Worm (Caenorhabditis elegans) whole organism, L2 larva: Measurements from ENCODE around the gene pals-23.

ENCODE experiments used
- C34F6.9 ChIP-seq: fragments of 150-350 bp; optimal IDR thresholded peaks from 2 replicates; lab custom pipeline; 2014; ENCODE audit warnings: missing biosample characterization, missing genetic modification characterization
- F13H6.1 ChIP-seq: sonication (generic microtip); optimal IDR thresholded peaks from 2 replicates; lab custom pipeline; 2016; ENCODE audit warnings: missing genetic modification characterization, missing compliant biosample characterization
- R02D3.7 ChIP-seq: fragments of 150-350 bp; optimal IDR thresholded peaks from 2 replicates; lab custom pipeline; 2014; ENCODE audit warnings: missing biosample characterization, missing genetic modification characterization
- alr-1 ChIP-seq: fragments of 150-350 bp; optimal IDR thresholded peaks from 2 replicates; lab custom pipeline; 2014; ENCODE audit warnings: missing biosample characterization, missing genetic modification characterization
- aly-2 ChIP-seq: fragments of 150-350 bp; optimal IDR thresholded peaks from 2 replicates; lab custom pipeline; 2014; ENCODE audit warnings: missing biosample characterization, missing genetic modification characterization
- ama-1 ChIP-seq: fragments of 150-350 bp; optimal IDR thresholded peaks from 2 replicates; lab custom pipeline; 2018; ENCODE audit warnings: inconsistent platforms
- ceh-16 ChIP-seq: fragments of 150-350 bp; optimal IDR thresholded peaks from 2 replicates; lab custom pipeline; 2014; ENCODE audit warnings: missing biosample characterization, missing genetic modification characterization
- crh-2 ChIP-seq: sonication (generic microtip); optimal IDR thresholded peaks from 2 replicates; lab custom pipeline; 2017; ENCODE audit warnings: missing biosample characterization, missing genetic modification characterization
- dmd-4 ChIP-seq: sonication (generic microtip); optimal IDR thresholded peaks from 2 replicates; lab custom pipeline; 2017; ENCODE audit warnings: missing biosample characterization, missing genetic modification characterization
- egl-27 ChIP-seq: sonication (generic microtip); optimal IDR thresholded peaks from 3 replicates; lab custom pipeline; 2017; ENCODE audit warnings: missing biosample characterization, missing genetic modification reagents, missing genetic modification characterization
- elt-1 ChIP-seq: fragments of 150-350 bp; optimal IDR thresholded peaks from 2 replicates; lab custom pipeline; 2014; ENCODE audit warnings: missing biosample characterization, missing genetic modification characterization
- elt-3 ChIP-seq: sonication (generic microtip); optimal IDR thresholded peaks from 2 replicates; lab custom pipeline; 2017; ENCODE audit warnings: missing biosample characterization, missing genetic modification characterization
- fos-1 ChIP-seq: fragments of 150-350 bp; optimal IDR thresholded peaks from 2 replicates; lab custom pipeline; 2014; ENCODE audit warnings: missing biosample characterization, missing genetic modification characterization
- gmeb-1 ChIP-seq: fragments of 150-350 bp; optimal IDR thresholded peaks from 2 replicates; lab custom pipeline; 2014; ENCODE audit warnings: missing biosample characterization, missing genetic modification characterization
- lin-13 ChIP-seq: fragments of 150-350 bp; optimal IDR thresholded peaks from 2 replicates; lab custom pipeline; 2014; ENCODE audit warnings: missing biosample characterization, missing genetic modification reagents, missing genetic modification characterization
- lsy-2 ChIP-seq, 2 experiments: fragments of 150-350 bp in 1 of 2; sonication (generic microtip) in 1 of 2; optimal IDR thresholded peaks; 2 replicates each; lab custom pipeline; 2014 to 2017; ENCODE audit warnings: missing biosample characterization in 2 of 2, missing genetic modification characterization in 2 of 2
- mab-5 ChIP-seq: fragments of 150-350 bp; optimal IDR thresholded peaks from 2 replicates; lab custom pipeline; 2014; ENCODE audit warnings: missing biosample characterization, missing genetic modification characterization
- mbf-1 ChIP-seq: sonication (generic microtip); optimal IDR thresholded peaks from 2 replicates; lab custom pipeline; 2017; ENCODE audit warnings: missing biosample characterization, missing genetic modification characterization
- mdl-1 ChIP-seq, 2 experiments: fragments of 150-350 bp in 1 of 2; sonication (generic microtip) in 1 of 2; optimal IDR thresholded peaks; 2 replicates each; lab custom pipeline; 2017; ENCODE audit warnings: missing biosample characterization in 2 of 2, missing genetic modification characterization in 2 of 2
- nhr-10 ChIP-seq: sonication (generic microtip); optimal IDR thresholded peaks from 2 replicates; lab custom pipeline; 2017; ENCODE audit warnings: missing biosample characterization, missing genetic modification characterization
- nhr-11 ChIP-seq: fragments of 150-350 bp; optimal IDR thresholded peaks from 2 replicates; lab custom pipeline; 2014; ENCODE audit warnings: missing biosample characterization, missing genetic modification characterization
- nhr-12 ChIP-seq: fragments of 150-350 bp; optimal IDR thresholded peaks from 2 replicates; lab custom pipeline; 2014; ENCODE audit warnings: missing biosample characterization, missing genetic modification characterization
- nhr-129 ChIP-seq: fragments of 150-350 bp; optimal IDR thresholded peaks from 2 replicates; lab custom pipeline; 2014; ENCODE audit warnings: missing biosample characterization, missing genetic modification characterization
- nhr-21 ChIP-seq: fragments of 150-350 bp; optimal IDR thresholded peaks from 2 replicates; lab custom pipeline; 2014; ENCODE audit warnings: missing biosample characterization, missing genetic modification characterization
- nhr-23 ChIP-seq: fragments of 150-350 bp; optimal IDR thresholded peaks from 2 replicates; lab custom pipeline; 2014; ENCODE audit warnings: missing biosample characterization, missing genetic modification reagents, missing genetic modification characterization
- nhr-25 ChIP-seq: fragments of 150-350 bp; sonication (generic microtip); optimal IDR thresholded peaks from 3 replicates; lab custom pipeline; 2014; ENCODE audit warnings: missing biosample characterization, missing genetic modification characterization
- nhr-6 ChIP-seq: fragments of 150-350 bp; optimal IDR thresholded peaks from 2 replicates; lab custom pipeline; 2014; ENCODE audit warnings: missing biosample characterization, missing genetic modification characterization
- sem-4 ChIP-seq: fragments of 150-350 bp; optimal IDR thresholded peaks from 2 replicates; lab custom pipeline; 2014; ENCODE audit warnings: missing biosample characterization, missing genetic modification reagents, missing genetic modification characterization
- skn-1 ChIP-seq: sonication (generic microtip); optimal IDR thresholded peaks from 2 replicates; lab custom pipeline; 2017; ENCODE audit warnings: missing biosample characterization, missing genetic modification characterization
- sma-9 ChIP-seq, 2 experiments: fragments of 150-350 bp in 1 of 2; sonication (generic microtip) in 1 of 2; optimal IDR thresholded peaks; 2 replicates each; lab custom pipeline; 2014 to 2016; ENCODE audit warnings: missing genetic modification characterization in 2 of 2, mild to moderate bottlenecking in 1 of 2, missing biosample characterization in 1 of 2, missing compliant biosample characterization in 1 of 2, missing genetic modification reagents in 1 of 2, moderate library complexity in 1 of 2
- snpc-4 ChIP-seq: fragments of 150-350 bp; optimal IDR thresholded peaks from 2 replicates; lab custom pipeline; 2014; ENCODE audit warnings: missing biosample characterization, missing genetic modification characterization
- unc-39 ChIP-seq: fragments of 150-350 bp; optimal IDR thresholded peaks from 2 replicates; lab custom pipeline; 2014; ENCODE audit warnings: missing biosample characterization, missing genetic modification characterization
- unc-55 ChIP-seq: fragments of 150-350 bp; sonication (generic microtip); optimal IDR thresholded peaks from 3 replicates; lab custom pipeline; 2014; ENCODE audit warnings: missing biosample characterization, missing genetic modification reagents, missing genetic modification characterization
- unc-62 ChIP-seq: fragments of 150-350 bp; optimal IDR thresholded peaks from 2 replicates; lab custom pipeline; 2014; ENCODE audit warnings: missing biosample characterization, missing genetic modification reagents, missing genetic modification characterization
- ztf-1 ChIP-seq: fragments of 200-800 bp; sonication (Bioruptor generic); conservative IDR thresholded peaks from 2 replicates; pipeline ENCODE4 v1.3.6; 2022; ENCODE audit warnings: missing genetic modification characterization, missing compliant biosample characterization
- ztf-4 ChIP-seq: fragments of 150-350 bp; optimal IDR thresholded peaks from 2 replicates; lab custom pipeline; 2014; ENCODE audit warnings: missing biosample characterization, missing genetic modification characterization

The pals-23 gene

DNA sequence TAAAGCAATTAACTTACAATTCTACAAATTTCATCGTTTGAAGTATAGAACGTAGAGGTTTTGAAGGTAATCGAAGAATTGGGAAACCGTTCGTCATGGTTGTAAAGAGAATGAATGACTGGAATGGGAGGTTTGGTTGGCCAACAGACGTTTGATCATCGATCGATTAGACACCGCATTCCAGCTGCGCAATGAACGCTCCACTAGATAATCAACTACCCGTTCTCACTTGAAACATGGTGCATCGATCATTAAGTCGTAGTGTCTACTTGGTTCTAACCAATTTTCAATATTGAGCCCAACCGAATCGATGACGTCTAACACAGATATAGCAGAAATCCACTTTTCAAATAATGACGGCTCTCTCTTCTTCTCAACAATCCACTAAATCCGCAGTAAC is 18.5 kb downstream of the pals-23 start, which contains the start of gene fbxb-82:
fbxb-82 (minus strand) TSS at position 101 of the 400 bp plus-strand sequence.
- TF ChIP-seq nhr-25 (no peak), skn-1 (tag; lab: Kevin White, UChicago) (no peak), nhr-12 (tag; lab: Kevin White, UChicago) (no peak), mbf-1 (no peak), ztf-1 (GFP tag; lab: Robert Waterston, UW) (no peak), sma-9 (GFP tag; optimal IDR thresholded peaks at IDR 0.05; lab: Kevin White, UChicago) (no peak), sma-9 (tag; optimal IDR thresholded peaks at IDR 0.05; lab: Kevin White, UChicago) (no peak), F13H6.1 (tag; lab: Kevin White, UChicago) (no peak), nhr-11 (tag; lab: Kevin White, UChicago) (no peak), nhr-23 (tag; lab: Kevin White, UChicago) (no peak), ama-1 (lab: Kevin White, UChicago) (no peak), C34F6.9 (no peak)

DNA sequence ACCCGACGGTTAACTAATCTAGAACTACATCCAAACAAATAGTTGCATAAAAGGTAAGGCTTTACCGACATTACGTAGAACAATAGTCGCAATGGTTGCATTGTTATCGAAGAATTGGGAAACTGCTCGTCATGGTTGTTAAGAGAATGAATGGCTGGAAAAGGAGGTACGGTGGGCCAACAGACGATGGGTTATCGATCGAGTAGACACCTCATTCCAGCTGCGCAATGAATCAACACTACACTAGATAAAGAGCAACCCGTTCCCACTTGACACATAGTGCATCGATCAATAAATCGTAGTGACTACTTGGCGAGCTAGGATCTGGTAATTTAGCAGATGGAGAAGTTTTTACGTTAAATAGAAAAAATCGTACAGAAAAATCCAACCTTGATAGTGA is 20.5 kb downstream of the pals-23 start, which contains the start of the genes T17A3.12 and fbxb-83:
T17A3.12 (minus strand) TSS at position 101 of the 400 bp plus-strand sequence.
fbxb-83 (minus strand) TSS at position 134 of the 400 bp plus-strand sequence.
- TF ChIP-seq mdl-1 (tag; optimal IDR thresholded peaks at IDR 0.05; lab: Kevin White, UChicago): no peak
- no peak for TF ChIP-seq egl-27 (tag; lab: Kevin White, UChicago)
- TF ChIP-seq mbf-1: no peak
- no peak for TF ChIP-seq gmeb-1 (tag; lab: Kevin White, UChicago)
- no peak for TF ChIP-seq nhr-23 (tag; lab: Kevin White, UChicago)
- no peak for TF ChIP-seq ceh-16 (tag; lab: Kevin White, UChicago)
- TF ChIP-seq crh-2: no peak
- no peak for TF ChIP-seq mab-5
- TF ChIP-seq nhr-6 (tag; lab: Kevin White, UChicago): no peak
- TF ChIP-seq unc-39 (tag; lab: Kevin White, UChicago): no peak
- TF ChIP-seq elt-3 (tag; lab: Kevin White, UChicago): no peak
- TF ChIP-seq snpc-4: no peak
- no peak for TF ChIP-seq lsy-2 (tag; optimal IDR thresholded peaks at IDR 0.05; lab: Kevin White, UChicago)
- no peak for TF ChIP-seq elt-1 (tag; lab: Kevin White, UChicago)

DNA sequence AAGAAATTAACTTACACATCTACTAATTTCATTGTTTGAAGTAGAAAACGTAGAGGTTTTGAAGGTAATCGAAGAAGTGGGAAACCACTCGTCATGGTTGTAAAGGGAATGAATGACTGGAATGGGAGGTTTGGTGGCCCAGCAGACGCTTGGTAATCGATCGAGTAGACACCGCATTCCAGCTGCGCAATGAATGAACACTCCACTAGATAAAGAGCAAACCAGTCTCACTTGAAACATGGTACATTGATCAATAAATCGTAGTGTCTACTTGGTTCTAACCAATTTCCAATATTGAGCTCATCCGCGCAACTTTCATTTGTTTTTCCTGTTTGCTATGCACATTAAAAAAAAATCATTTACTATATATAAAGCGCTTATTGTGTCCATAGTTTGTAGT is 21.8 kb downstream of the pals-23 start, which contains the start of gene fbxb-84:
fbxb-84 (minus strand) TSS at position 101 of the 400 bp plus-strand sequence.
- TF ChIP-seq dmd-4: no peak
- TF ChIP-seq alr-1: no peak
- TF ChIP-seq aly-2: no peak
- no peak for TF ChIP-seq snpc-4
- TF ChIP-seq ztf-1 (GFP tag; lab: Robert Waterston, UW): no peak
- no peak for TF ChIP-seq nhr-129 (tag; lab: Kevin White, UChicago)
- TF ChIP-seq crh-2: no peak
- no peak for TF ChIP-seq nhr-10 (tag; lab: Kevin White, UChicago)
- no peak for TF ChIP-seq ztf-4 (tag; lab: Kevin White, UChicago)
- TF ChIP-seq R02D3.7: no peak
- no peak for TF ChIP-seq unc-39 (tag; lab: Kevin White, UChicago)
- no peak for TF ChIP-seq C34F6.9
- TF ChIP-seq lin-13: no peak
- no peak for TF ChIP-seq nhr-12 (tag; lab: Kevin White, UChicago)
- no peak for TF ChIP-seq lsy-2 (tag; optimal IDR thresholded peaks at IDR 0.05; lab: Kevin White, UChicago)
- no peak for TF ChIP-seq sem-4

DNA sequence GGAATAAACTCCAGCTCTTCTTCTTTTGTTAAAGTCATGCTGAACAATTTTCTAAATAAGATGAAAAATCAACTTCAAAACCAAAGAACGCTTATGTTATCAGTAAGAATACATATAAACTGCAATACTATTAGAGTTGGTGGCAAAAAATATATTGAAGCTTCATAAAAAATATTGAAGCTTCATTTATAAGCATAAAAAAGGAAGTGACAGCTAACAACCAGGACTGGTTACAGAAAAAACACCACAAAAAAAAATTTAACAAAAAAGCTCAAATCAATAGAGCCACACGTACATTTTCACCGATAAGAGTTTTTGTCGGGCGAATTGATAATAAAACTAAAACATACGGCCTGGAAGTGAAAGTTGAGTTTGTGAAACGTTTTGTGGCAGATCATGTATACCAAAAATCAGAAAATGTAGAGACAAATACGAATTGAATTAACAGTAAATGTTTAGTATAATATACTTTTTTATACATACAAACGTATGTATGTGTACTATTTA is 23.0 kb downstream of the pals-23 start, which contains the start of gene sqst-5:
sqst-5 (minus strand) TSS at position 51 of the 507 bp plus-strand sequence.
- no peak for TF ChIP-seq unc-55 (GFP tag; lab: Kevin White, UChicago)
- peak; percentile 4 for TF ChIP-seq gmeb-1 (tag; lab: Kevin White, UChicago)
- no peak for TF ChIP-seq nhr-12 (tag; lab: Kevin White, UChicago)
- no peak for TF ChIP-seq nhr-21 (tag; lab: Kevin White, UChicago)
- no peak for TF ChIP-seq ztf-4 (tag; lab: Kevin White, UChicago)
- TF ChIP-seq nhr-10 (tag; lab: Kevin White, UChicago): no peak
- peak; percentile 65 for TF ChIP-seq fos-1 (tag; lab: Kevin White, UChicago)
- TF ChIP-seq elt-1 (tag; lab: Kevin White, UChicago): no peak
- no peak for TF ChIP-seq unc-62
- TF ChIP-seq elt-3 (tag; lab: Kevin White, UChicago): no peak
- TF ChIP-seq, all 48 proteins: peak for 2
